Comparison of ENCODE assay signal across 1 fruit fly cellular context in the genomic region with DNA sequence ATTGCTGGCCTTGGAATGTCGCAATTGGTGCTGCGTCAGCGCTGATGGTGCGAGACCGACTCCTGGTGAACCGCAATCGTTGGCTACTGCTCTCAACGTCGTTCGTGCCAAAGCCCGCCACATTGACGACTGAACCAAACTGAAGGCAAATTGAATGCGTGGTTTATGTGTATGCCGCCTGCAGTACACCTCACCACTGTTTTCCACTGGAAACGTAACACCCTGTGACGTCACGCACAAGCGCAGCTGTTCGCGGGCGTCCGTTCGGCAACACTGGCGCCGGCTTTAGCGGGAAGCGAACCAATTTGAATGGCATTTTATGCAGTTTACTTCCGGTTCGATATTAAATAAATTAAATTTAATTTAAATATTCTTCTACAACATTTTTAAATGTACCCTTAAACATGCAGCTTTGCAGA.
A peak's percentile ranks its signal among the peaks of the same experiment; 100 is the strongest.
TF ChIP-seq lines count a peak whose summit lies in the region.

TSS of gene Cmpk (minus strand) at position 225 of the 419 bp plus-strand sequence.

TF ChIP-seq in whole organism, embryonic, 481 proteins besides CTCF, POLR2A, EP300 and RAD21 (continued from another document):
- TF ChIP-seq CG33213 (GFP tag; optimal IDR thresholded peaks at IDR 0.05; lab: Kevin White, UChicago), result peak; percentile 11
- TF ChIP-seq Hr3 (GFP tag; optimal IDR thresholded peaks at IDR 0.05; lab: Kevin White, UChicago), result peak; percentile 40
- peak; percentile 59 for TF ChIP-seq CG10366 (GFP tag; IDR thresholded peaks at IDR 0.05; lab: Robert Waterston, UW)
- TF ChIP-seq CG15269 (tag; optimal IDR thresholded peaks at IDR 0.05; lab: Kevin White, UChicago), result peak; percentile 68
- no peak for TF ChIP-seq Vsx1 (GFP tag; optimal IDR thresholded peaks at IDR 0.05; lab: Kevin White, UChicago)
- TF ChIP-seq NK7.1 (GFP tag; optimal IDR thresholded peaks at IDR 0.05; lab: Kevin White, UChicago), result peak; percentile 54
- TF ChIP-seq Rx (GFP tag; IDR thresholded peaks at IDR 0.05; lab: Robert Waterston, UW), result peak; percentile 29; the same call in 1 of the 2 replicates
- TF ChIP-seq CG11504 (tag; optimal IDR thresholded peaks at IDR 0.05; lab: Kevin White, UChicago), result no peak
- TF ChIP-seq Sry-β (GFP tag; optimal IDR thresholded peaks at IDR 0.05; lab: Kevin White, UChicago), result peak; percentile 46
